Fruit fly (Drosophila melanogaster): ENCODE results near the gene CG14968.

Gene CG14968

DNA sequence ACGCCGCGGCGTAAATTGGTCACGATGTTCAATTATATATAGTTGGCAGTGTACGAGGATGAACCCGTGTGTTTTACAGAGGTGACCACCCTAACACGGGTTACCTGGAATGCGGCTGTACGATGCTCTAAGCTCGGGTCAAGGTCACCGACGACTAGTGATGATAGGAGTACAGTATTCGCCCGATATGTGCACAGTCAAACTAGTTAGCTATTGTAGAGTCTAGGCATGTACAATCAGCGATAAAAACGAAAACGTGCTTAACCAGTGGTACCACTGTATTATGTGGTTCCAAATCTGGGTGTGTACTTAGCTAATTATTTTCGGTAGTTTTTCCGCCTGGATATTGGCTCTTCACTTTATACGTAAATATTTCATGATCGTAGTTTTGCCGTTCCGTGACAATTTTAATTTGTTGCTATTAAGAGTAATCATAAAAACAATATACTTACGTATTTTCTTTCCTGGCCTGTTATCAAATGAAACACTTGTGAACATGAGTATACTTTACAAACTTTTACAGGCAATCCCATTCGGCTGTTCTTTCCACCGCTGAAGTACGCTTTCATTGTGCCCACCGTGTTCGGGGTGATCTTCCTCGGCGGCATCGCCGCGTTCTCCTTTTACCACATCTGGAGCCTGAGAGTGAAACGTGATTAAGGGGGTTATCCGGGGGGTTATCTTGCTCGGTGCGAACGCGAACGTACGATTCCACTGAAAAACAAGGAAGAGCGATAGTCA is 17.2 kb upstream of the CG14968 start (continued):
- TF ChIP-seq CG12219 (GFP tag; optimal IDR thresholded peaks at IDR 0.05) (peak; percentile 2), ap (GFP tag; IDR thresholded peaks at IDR 0.05) (no peak), CG8388 (GFP tag; optimal IDR thresholded peaks at IDR 0.05) (peak; percentile 69), stc (GFP tag; IDR thresholded peaks at IDR 0.05) (peak; percentile 13; the same call in 1 of the 2 replicates), CG17385 (GFP tag; optimal IDR thresholded peaks at IDR 0.05) (peak; percentile 38), ranshi (GFP tag; IDR thresholded peaks at IDR 0.05) (no peak), dati (GFP tag; IDR thresholded peaks at IDR 0.05) (no peak), Hr78 (GFP tag; optimal IDR thresholded peaks at IDR 0.05) (peak in 1 of 2 experiments; percentile 97), Dfd (GFP tag; optimal IDR thresholded peaks at IDR 0.05) (no peak), CG14710 (tag; optimal IDR thresholded peaks at IDR 0.05) (no peak), luna (GFP tag; optimal IDR thresholded peaks at IDR 0.05) (peak; percentile 21), vvl (GFP tag; IDR thresholded peaks at IDR 0.05) (peak; percentile 24; the same call in 1 of the 2 replicates), CG31224 (GFP tag; IDR thresholded peaks at IDR 0.05) (0 out of 2 replicates have a peak, but pooled peaks have one; percentile 15), CoRest (tag; optimal IDR thresholded peaks at IDR 0.05) (peak; percentile 14), sisA (GFP tag; IDR thresholded peaks at IDR 0.05) (0 out of 2 replicates have a peak, but pooled peaks have one; percentile 18), fd102C (GFP tag; optimal IDR thresholded peaks at IDR 0.05) (no peak), CG14014 (GFP tag; IDR thresholded peaks at IDR 0.05) (0 out of 2 replicates have a peak, but pooled peaks have one; percentile 47), org-1 (GFP tag; optimal IDR thresholded peaks at IDR 0.05) (peak; percentile 31), HHEX (GFP tag; optimal IDR thresholded peaks at IDR 0.05) (no peak), CG10979 (tag; optimal IDR thresholded peaks at IDR 0.05) (peak; percentile 6), PHDP (tag; optimal IDR thresholded peaks at IDR 0.05) (peak; percentile 26), Eip74EF (GFP tag; optimal IDR thresholded peaks at IDR 0.05) (peak in 1 of 2 experiments; percentile 58), CG32532 (GFP tag; IDR thresholded peaks at IDR 0.05) (peak; percentile 66), Rfx (GFP tag; IDR thresholded peaks at IDR 0.05) (peak; percentile 77), prd (optimal IDR thresholded peaks at IDR 0.05) (no peak), prd (GFP tag; IDR thresholded peaks at IDR 0.05) (peak; percentile 34; the same call in 1 of the 3 replicates), Atf6 (GFP tag; IDR thresholded peaks at IDR 0.05) (peak; percentile 43; the same call in 1 of the 2 replicates), CG6654 (GFP tag; optimal IDR thresholded peaks at IDR 0.05) (no peak), MBD-R2 (GFP tag; IDR thresholded peaks at IDR 0.05) (peak; percentile 12; the same call in 1 of the 2 replicates), Pdp1 (GFP tag; optimal IDR thresholded peaks at IDR 0.05) (peak; percentile 33 to 59), pho (GFP tag; optimal IDR thresholded peaks at IDR 0.05) (peak; percentile 2), crc (GFP tag; optimal IDR thresholded peaks at IDR 0.05) (peak; percentile 6), wdn (GFP tag; IDR thresholded peaks at IDR 0.05) (0 out of 2 replicates have a peak, but pooled peaks have one; percentile 18), hkb (optimal IDR thresholded peaks at IDR 0.05) (no peak), hkb (GFP tag; IDR thresholded peaks at IDR 0.05) (0 out of 2 replicates have a peak, but pooled peaks have one; percentile 49), CG18599 (GFP tag; optimal IDR thresholded peaks at IDR 0.05) (peak; percentile 69), CG3281 (GFP tag; optimal IDR thresholded peaks at IDR 0.05) (peak; percentile 28), E2f2 (GFP tag; IDR thresholded peaks at IDR 0.05) (peak; percentile 7; the same call in 1 of the 2 replicates), scrt (GFP tag; optimal IDR thresholded peaks at IDR 0.05) (no peak), pan (optimal IDR thresholded peaks at IDR 0.05) (no peak), pan (GFP tag; optimal IDR thresholded peaks at IDR 0.05 in 1 of 2, IDR thresholded peaks at IDR 0.05 in 1 of 2) (peak in 1 of 2 experiments; percentile 47), Ptx1 (GFP tag; IDR thresholded peaks at IDR 0.05) (peak; percentile 38; the same call in 1 of the 2 replicates), Drgx (GFP tag; IDR thresholded peaks at IDR 0.05) (no peak), Lim3 (GFP tag; IDR thresholded peaks at IDR 0.05) (no peak), dysf (GFP tag; IDR thresholded peaks at IDR 0.05) (peak; percentile 48; the same call in 2 of the 3 replicates), CG13424 (tag; optimal IDR thresholded peaks at IDR 0.05) (peak; percentile 3), CG15601 (tag; optimal IDR thresholded peaks at IDR 0.05) (no peak), CG14441 (GFP tag; IDR thresholded peaks at IDR 0.05) (peak; percentile 43; the same call in 1 of the 2 replicates), CG6765 (GFP tag; optimal IDR thresholded peaks at IDR 0.05) (peak; percentile 15)

All from whole organism, embryonic.